Fruit fly (Drosophila melanogaster) Kc167 (cell line): ENCODE measurements around the gene sbm.

Experiments used
- h ChIP-seq: fragments of >200 bp; optimal IDR thresholded peaks from 3 replicates; lab custom pipeline; 2018; ENCODE audit warnings: missing external identifiers
- psq ChIP-seq: fragments of >200 bp; optimal IDR thresholded peaks from 2 replicates; lab custom pipeline; 2017; ENCODE audit warnings: missing external identifiers

dm6 chrX:14627080-14627796, 24.9 kb upstream of the sbm start:
- TF ChIP-seq psq (lab: Kevin White, UChicago) (no peak), h (lab: Kevin White, UChicago) (no peak)
